Fruit fly (Drosophila melanogaster): Measurements from ENCODE around the gene stx.

Gene stx

DNA sequence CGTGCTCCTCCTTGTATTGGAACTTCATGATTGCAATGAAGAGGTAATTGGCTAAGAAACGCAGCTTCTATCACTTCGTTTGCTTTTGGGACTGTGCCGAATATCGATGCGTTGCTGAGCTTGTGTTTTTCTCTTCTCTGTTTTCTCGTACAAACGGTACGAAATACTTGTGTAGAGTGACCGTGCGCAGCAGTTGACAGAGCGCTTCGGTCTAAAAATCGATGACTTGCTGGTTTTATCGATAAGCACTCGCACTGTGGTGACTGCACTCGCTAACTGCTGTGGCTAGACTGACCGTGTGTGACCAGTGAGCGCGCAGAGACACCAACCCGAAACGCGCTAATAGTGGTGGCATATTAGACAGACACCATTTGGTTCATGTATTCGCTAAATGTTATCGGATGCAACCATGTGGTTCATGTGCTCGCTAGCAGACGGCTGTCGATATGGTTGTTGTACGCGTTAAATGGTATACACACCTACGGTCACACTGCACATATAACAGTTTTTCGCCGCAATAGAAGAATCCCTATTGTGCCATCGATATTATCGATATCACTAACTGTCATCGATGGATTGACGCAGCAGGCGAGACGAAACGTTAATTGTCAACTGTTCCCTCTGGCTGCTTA is 23.4 kb upstream of the stx start, which contains the start of the genes Atg8a and BTBD9:
TSS of gene Atg8a (minus strand) at position 296 of the 632 bp plus-strand sequence.
TSS of gene BTBD9 (plus strand) at position 495 of the 632 bp plus-strand sequence.
- TF ChIP-seq nau (GFP tag; optimal IDR thresholded peaks at IDR 0.05) (no peak), stc (GFP tag; IDR thresholded peaks at IDR 0.05) (no peak), CG1647 (GFP tag; optimal IDR thresholded peaks at IDR 0.05) (peak; percentile 61), rib (GFP tag; IDR thresholded peaks at IDR 0.05) (no peak), Side (GFP tag; optimal IDR thresholded peaks at IDR 0.05) (peak; percentile 17), kay (GFP tag; optimal IDR thresholded peaks at IDR 0.05) (no peak), cato (GFP tag; optimal IDR thresholded peaks at IDR 0.05; ENCODE audit: borderline replicate concordance) (no peak), shn (GFP tag; optimal IDR thresholded peaks at IDR 0.05) (peak; percentile 39), CG2116 (GFP tag; optimal IDR thresholded peaks at IDR 0.05) (peak; percentile 99), CG11247 (GFP tag; IDR thresholded peaks at IDR 0.05) (no peak), CG15601 (tag; optimal IDR thresholded peaks at IDR 0.05) (peak; percentile 39), CG13624 (GFP tag; optimal IDR thresholded peaks at IDR 0.05) (peak; percentile 80), ci (GFP tag; IDR thresholded peaks at IDR 0.05) (peak; percentile 51; the same call in 2 of the 3 replicates), CG34422 (GFP tag; IDR thresholded peaks at IDR 0.05) (no peak), Usf (GFP tag; optimal IDR thresholded peaks at IDR 0.05) (no peak), cg (GFP tag; optimal IDR thresholded peaks at IDR 0.05) (no peak), ab (GFP tag; optimal IDR thresholded peaks at IDR 0.05) (no peak), CG11398 (GFP tag; optimal IDR thresholded peaks at IDR 0.05) (no peak), Trl (optimal IDR thresholded peaks at IDR 0.05) (no peak), Trl (GFP tag; optimal IDR thresholded peaks at IDR 0.05) (no peak), pan (optimal IDR thresholded peaks at IDR 0.05) (no peak), pan (GFP tag; optimal IDR thresholded peaks at IDR 0.05 in 1 of 2, IDR thresholded peaks at IDR 0.05 in 1 of 2) (no peak), Antp (GFP tag; optimal IDR thresholded peaks at IDR 0.05) (peak; percentile 44), CG9215 (GFP tag; IDR thresholded peaks at IDR 0.05) (0 out of 2 replicates have a peak, but pooled peaks have one; percentile 5), fd64A (GFP tag; optimal IDR thresholded peaks at IDR 0.05) (no peak), Xbp1 (GFP tag; optimal IDR thresholded peaks at IDR 0.05) (peak; percentile 33), amos (GFP tag; IDR thresholded peaks at IDR 0.05; ENCODE audit: partially characterized antibody) (peak; percentile 79), CG16863 (GFP tag; optimal IDR thresholded peaks at IDR 0.05) (no peak), Asciz (GFP tag; optimal IDR thresholded peaks at IDR 0.05) (no peak), Deaf1 (tag; optimal IDR thresholded peaks at IDR 0.05) (no peak), cad (GFP tag; optimal IDR thresholded peaks at IDR 0.05) (no peak), Dref (GFP tag; IDR thresholded peaks at IDR 0.05) (peak; percentile 96), esg (GFP tag; conservative IDR thresholded peaks at IDR 0.05) (no peak), p53 (GFP tag; optimal IDR thresholded peaks at IDR 0.05) (peak; percentile 44), Vsx1 (GFP tag; optimal IDR thresholded peaks at IDR 0.05) (no peak), Sox102F (GFP tag; optimal IDR thresholded peaks at IDR 0.05) (no peak), Sox100B (GFP tag; optimal IDR thresholded peaks at IDR 0.05) (no peak), Dbx (GFP tag; IDR thresholded peaks at IDR 0.05) (peak; percentile 67; the same call in 2 of the 3 replicates), CG4707 (GFP tag; optimal IDR thresholded peaks at IDR 0.05) (no peak), dysf (GFP tag; IDR thresholded peaks at IDR 0.05) (peak; percentile 32; the same call in 1 of the 3 replicates), CG1603 (tag; optimal IDR thresholded peaks at IDR 0.05) (peak; percentile 95), Ptx1 (GFP tag; IDR thresholded peaks at IDR 0.05) (no peak), dimm (GFP tag; IDR thresholded peaks at IDR 0.05) (no peak), ash1 (GFP tag; optimal IDR thresholded peaks at IDR 0.05) (no peak), CG6683 (GFP tag; optimal IDR thresholded peaks at IDR 0.05) (no peak), yki (optimal IDR thresholded peaks at IDR 0.05) (no peak), B-H2 (GFP tag; optimal IDR thresholded peaks at IDR 0.05) (peak; percentile 51), CTCF (GFP tag; optimal IDR thresholded peaks at IDR 0.05) (peak; percentile 62), CG15514 (GFP tag; optimal IDR thresholded peaks at IDR 0.05) (peak; percentile 88), Atf-2 (GFP tag; optimal IDR thresholded peaks at IDR 0.05) (no peak), ttk (GFP tag; IDR thresholded peaks at IDR 0.05) (no peak), pfk (GFP tag; optimal IDR thresholded peaks at IDR 0.05) (no peak), Optix (GFP tag; IDR thresholded peaks at IDR 0.05) (no peak)

All from whole organism, embryonic.